Fruit fly (Drosophila melanogaster) whole organism, embryonic: ENCODE results near the gene CG13659.

Experiments used
- Bdp1 ChIP-seq: fragments of 200-800 bp; sonication (Bioruptor generic); optimal IDR thresholded peaks from 3 replicates; lab custom pipeline; 2016; ENCODE audit warnings: missing biosample characterization, missing genetic modification characterization
- Bteb2 ChIP-seq: fragments of 200-800 bp; sonication (Bioruptor generic); optimal IDR thresholded peaks from 2 replicates; lab custom pipeline; 2016; ENCODE audit warnings: missing biosample characterization, missing genetic modification characterization
- CG10267 ChIP-seq: fragments of 200-800 bp; sonication (Bioruptor generic); optimal IDR thresholded peaks from 2 replicates; lab custom pipeline; 2018; ENCODE audit warnings: missing biosample characterization, mild to moderate bottlenecking, missing genetic modification characterization, moderate library complexity
- CG10274 ChIP-seq: fragments of 200-800 bp; sonication (Bioruptor generic); optimal IDR thresholded peaks from 3 replicates; lab custom pipeline; 2017; ENCODE audit warnings: missing biosample characterization, mild to moderate bottlenecking, missing genetic modification characterization
- CG10431 ChIP-seq: fragments of 200-800 bp; sonication (Bioruptor generic); optimal IDR thresholded peaks from 3 replicates; lab custom pipeline; 2018; ENCODE audit warnings: missing biosample characterization, mild to moderate bottlenecking, missing genetic modification characterization
- CG11723 ChIP-seq: fragments of 200-800 bp; sonication (Bioruptor generic); optimal IDR thresholded peaks from 2 replicates; lab custom pipeline; 2017; ENCODE audit warnings: missing biosample characterization, mild to moderate bottlenecking, missing genetic modification characterization
- CG12219 ChIP-seq: fragments of 200-800 bp; sonication (Bioruptor generic); optimal IDR thresholded peaks from 3 replicates; lab custom pipeline; 2018; ENCODE audit warnings: missing biosample characterization, mild to moderate bottlenecking, missing genetic modification characterization
- CG12659 ChIP-seq: fragments of 200-800 bp; sonication (Bioruptor generic); optimal IDR thresholded peaks from 3 replicates; lab custom pipeline; 2017; ENCODE audit warnings: mild to moderate bottlenecking, missing biosample characterization, missing genetic modification reagents, missing genetic modification characterization
- CG12942 ChIP-seq: fragments of 200-800 bp; sonication (Bioruptor generic); optimal IDR thresholded peaks from 3 replicates; lab custom pipeline; 2016; ENCODE audit warnings: missing biosample characterization, missing genetic modification characterization
- CG14050 ChIP-seq: fragments of 200-800 bp; sonication (Bioruptor generic); IDR thresholded peaks from 3 replicates; pipeline ENCODE4 v1.3.6; 2022; ENCODE audit warnings: missing biosample characterization, missing genetic modification characterization
- CG17568 ChIP-seq: fragments of 200-800 bp; sonication (Bioruptor generic); optimal IDR thresholded peaks from 2 replicates; lab custom pipeline; 2018; ENCODE audit warnings: missing biosample characterization, mild to moderate bottlenecking, missing genetic modification characterization, moderate library complexity
- CG18011 ChIP-seq: fragments of 200-800 bp; sonication (Bioruptor generic); optimal IDR thresholded peaks from 2 replicates; lab custom pipeline; 2017; ENCODE audit warnings: missing biosample characterization, missing genetic modification characterization, mild to moderate bottlenecking, moderate library complexity, missing genotype
- CG18262 ChIP-seq: fragments of 200-800 bp; optimal IDR thresholded peaks from 3 replicates; lab custom pipeline; 2019; ENCODE audit warnings: missing biosample characterization, mild to moderate bottlenecking, missing genetic modification characterization, moderate library complexity
- CG18599 ChIP-seq: fragments of 200-800 bp; sonication (Bioruptor generic); optimal IDR thresholded peaks from 3 replicates; lab custom pipeline; 2017; ENCODE audit warnings: missing biosample characterization, missing genetic modification characterization, mild to moderate bottlenecking, moderate library complexity, missing genetic modification reagents
- CG18619 ChIP-seq: fragments of 200-800 bp; sonication (Bioruptor generic); optimal IDR thresholded peaks from 3 replicates; lab custom pipeline; 2017; ENCODE audit warnings: missing biosample characterization, mild to moderate bottlenecking, missing genetic modification characterization
- CG2199 ChIP-seq: fragments of 200-800 bp; sonication (Bioruptor generic); IDR thresholded peaks from 3 replicates; pipeline ENCODE4 v1.3.6; 2022; ENCODE audit warnings: missing biosample characterization, missing genetic modification characterization
- CG2712 ChIP-seq: fragments of 200-800 bp; optimal IDR thresholded peaks from 3 replicates; lab custom pipeline; 2019; ENCODE audit warnings: missing biosample characterization, mild to moderate bottlenecking, missing genetic modification characterization, moderate library complexity
- CG3407 ChIP-seq: fragments of 200-800 bp; sonication (Bioruptor generic); optimal IDR thresholded peaks from 2 replicates; lab custom pipeline; 2018; ENCODE audit warnings: missing biosample characterization, mild to moderate bottlenecking, missing genetic modification characterization
- CG4360 ChIP-seq: fragments of 200-800 bp; sonication (Bioruptor generic); IDR thresholded peaks from 2 replicates; pipeline ENCODE4 v1.3.6; 2022; ENCODE audit warnings: missing biosample characterization, missing genetic modification characterization
- CG4707 ChIP-seq: fragments of 200-800 bp; sonication (Bioruptor generic); optimal IDR thresholded peaks from 2 replicates; lab custom pipeline; 2018; ENCODE audit warnings: missing biosample characterization, mild to moderate bottlenecking, missing genetic modification characterization, moderate library complexity
- CG7963 ChIP-seq: fragments of 200-800 bp; sonication (Bioruptor generic); IDR thresholded peaks from 3 replicates; pipeline ENCODE4 v1.3.6; 2022; ENCODE audit warnings: missing biosample characterization, missing genetic modification characterization; ENCODE audit not compliant: partially characterized antibody
- D ChIP-seq, 2 experiments: fragments of 200-800 bp in 1 of 2; fragments of >200 bp in 1 of 2; sonication (Bioruptor generic) in 1 of 2; optimal IDR thresholded peaks; 2 replicates in 1 of 2; 3 replicates in 1 of 2; lab custom pipeline; 2017; ENCODE audit warnings: mild to moderate bottlenecking in 1 of 2, missing biosample characterization in 1 of 2, missing genetic modification characterization in 1 of 2, missing genetic modification reagents in 1 of 2
- Deaf1 ChIP-seq: fragments of 200-800 bp; optimal IDR thresholded peaks from 3 replicates; lab custom pipeline; 2019; ENCODE audit warnings: missing biosample characterization, mild to moderate bottlenecking, missing genetic modification characterization, moderate library complexity
- Fer1 ChIP-seq: fragments of 200-800 bp; sonication (Bioruptor generic); optimal IDR thresholded peaks from 2 replicates; lab custom pipeline; 2017; ENCODE audit warnings: missing biosample characterization, mild to moderate bottlenecking, missing genetic modification characterization
- H2.0 ChIP-seq: fragments of 200-800 bp; sonication (Bioruptor generic); IDR thresholded peaks from 2 replicates; pipeline ENCODE4 v1.3.6; 2022; ENCODE audit warnings: missing biosample characterization, missing genetic modification characterization
- Lim3 ChIP-seq: fragments of 200-800 bp; sonication (Bioruptor generic); IDR thresholded peaks from 2 replicates; pipeline ENCODE4 v1.3.6; 2022; ENCODE audit warnings: missing biosample characterization, missing genetic modification characterization
- Optix ChIP-seq: fragments of 200-800 bp; sonication (Bioruptor generic); IDR thresholded peaks from 3 replicates; pipeline ENCODE4 v1.3.6; 2022; ENCODE audit warnings: missing biosample characterization, missing genetic modification characterization
- Vsx1 ChIP-seq: fragments of 200-800 bp; sonication (Bioruptor generic); optimal IDR thresholded peaks from 2 replicates; lab custom pipeline; 2017; ENCODE audit warnings: missing biosample characterization, mild to moderate bottlenecking, missing genetic modification characterization, missing genetic modification reagents
- Xbp1 ChIP-seq: fragments of 200-800 bp; sonication (Bioruptor generic); optimal IDR thresholded peaks from 3 replicates; lab custom pipeline; 2016; ENCODE audit warnings: missing biosample characterization, mild to moderate bottlenecking, missing genetic modification characterization
- ash1 ChIP-seq: fragments of 200-800 bp; sonication (Bioruptor generic); optimal IDR thresholded peaks from 2 replicates; lab custom pipeline; 2018; ENCODE audit warnings: missing biosample characterization, mild to moderate bottlenecking, missing genetic modification characterization
- bbx ChIP-seq: fragments of 200-800 bp; sonication (Bioruptor generic); IDR thresholded peaks from 2 replicates; pipeline ENCODE4 v1.3.6; 2022; ENCODE audit warnings: missing biosample characterization, missing genetic modification characterization; ENCODE audit not compliant: partially characterized antibody
- crc ChIP-seq: fragments of 200-800 bp; sonication (Bioruptor generic); optimal IDR thresholded peaks from 2 replicates; lab custom pipeline; 2016; ENCODE audit warnings: missing biosample characterization, missing genetic modification characterization
- crol ChIP-seq: fragments of 200-800 bp; sonication (Bioruptor generic); IDR thresholded peaks from 2 replicates; pipeline ENCODE4 v1.3.6; 2022; ENCODE audit warnings: missing biosample characterization, missing genetic modification characterization
- ems ChIP-seq: fragments of 200-800 bp; sonication (Bioruptor generic); optimal IDR thresholded peaks from 3 replicates; lab custom pipeline; 2016; ENCODE audit warnings: missing biosample characterization, missing genetic modification characterization
- gce ChIP-seq: fragments of 200-800 bp; sonication (Bioruptor generic); IDR thresholded peaks from 3 replicates; pipeline ENCODE4 v1.3.6; 2022; ENCODE audit warnings: missing biosample characterization, missing genetic modification characterization
- gem ChIP-seq: fragments of 200-800 bp; sonication (Bioruptor generic); optimal IDR thresholded peaks from 2 replicates; lab custom pipeline; 2019; ENCODE audit warnings: missing biosample characterization, mild to moderate bottlenecking, missing genetic modification characterization, moderate library complexity
- her ChIP-seq: fragments of 200-800 bp; sonication (Bioruptor generic); optimal IDR thresholded peaks from 2 replicates; lab custom pipeline; 2016; ENCODE audit warnings: missing biosample characterization, missing genetic modification characterization
- jing ChIP-seq: fragments of 200-800 bp; sonication (Bioruptor generic); optimal IDR thresholded peaks from 2 replicates; lab custom pipeline; 2018; ENCODE audit warnings: missing biosample characterization, mild to moderate bottlenecking, missing genetic modification characterization
- lmd ChIP-seq: fragments of 200-800 bp; sonication (Bioruptor generic); IDR thresholded peaks from 2 replicates; pipeline ENCODE4 v1.3.6; 2022; ENCODE audit warnings: missing biosample characterization, missing genetic modification characterization
- lov ChIP-seq, 2 experiments: fragments of 200-800 bp in 1 of 2; fragments of >200 bp in 1 of 2; sonication (Bioruptor generic) in 1 of 2; IDR thresholded peaks in 1 of 2; optimal IDR thresholded peaks in 1 of 2; 2 replicates in 1 of 2; 3 replicates in 1 of 2; pipeline versions ENCODE4 v1.3.6 to Lab custom; 2017 to 2022; ENCODE audit warnings: missing biosample characterization in 1 of 2, missing genetic modification characterization in 1 of 2
- nerfin-1 ChIP-seq: fragments of 200-800 bp; sonication (Bioruptor generic); optimal IDR thresholded peaks from 3 replicates; lab custom pipeline; 2019; ENCODE audit warnings: missing biosample characterization, mild to moderate bottlenecking, missing genetic modification characterization, moderate library complexity
- nom ChIP-seq: fragments of 200-800 bp; sonication (Bioruptor generic); optimal IDR thresholded peaks from 2 replicates; lab custom pipeline; 2017; ENCODE audit warnings: missing biosample characterization, missing genetic modification characterization, mild to moderate bottlenecking, moderate library complexity, missing genetic modification reagents
- p53 ChIP-seq: fragments of 200-800 bp; sonication (Bioruptor generic); optimal IDR thresholded peaks from 2 replicates; lab custom pipeline; 2016; ENCODE audit warnings: missing biosample characterization, missing genetic modification characterization
- pfk ChIP-seq: fragments of 200-800 bp; sonication (Bioruptor generic); optimal IDR thresholded peaks from 2 replicates; lab custom pipeline; 2018; ENCODE audit warnings: missing biosample characterization, mild to moderate bottlenecking, missing genetic modification characterization, moderate library complexity
- pros ChIP-seq: fragments of 200-800 bp; sonication (Bioruptor generic); optimal IDR thresholded peaks from 3 replicates; lab custom pipeline; 2019; ENCODE audit warnings: missing biosample characterization, mild to moderate bottlenecking, missing genetic modification characterization, moderate library complexity
- salm ChIP-seq: fragments of 200-800 bp; sonication (Bioruptor generic); optimal IDR thresholded peaks from 2 replicates; lab custom pipeline; 2018; ENCODE audit warnings: missing biosample characterization, mild to moderate bottlenecking, missing genetic modification characterization
- seq ChIP-seq: fragments of 200-800 bp; sonication (Bioruptor generic); IDR thresholded peaks from 2 replicates; pipeline ENCODE4 v1.3.6; 2022; ENCODE audit warnings: missing biosample characterization, missing genetic modification characterization
- tup ChIP-seq: fragments of 200-800 bp; sonication (Bioruptor generic); optimal IDR thresholded peaks from 2 replicates; lab custom pipeline; 2016; ENCODE audit warnings: missing biosample characterization, mild to moderate bottlenecking, missing genetic modification characterization, moderate library complexity
- yki ChIP-seq: fragments of >200 bp; optimal IDR thresholded peaks from 3 replicates; lab custom pipeline; 2018
- z ChIP-seq: fragments of 200-800 bp; sonication (Bioruptor generic); IDR thresholded peaks from 3 replicates; pipeline ENCODE4 v1.3.6; 2022; ENCODE audit warnings: missing biosample characterization, missing genetic modification characterization

The CG13659 gene

DNA sequence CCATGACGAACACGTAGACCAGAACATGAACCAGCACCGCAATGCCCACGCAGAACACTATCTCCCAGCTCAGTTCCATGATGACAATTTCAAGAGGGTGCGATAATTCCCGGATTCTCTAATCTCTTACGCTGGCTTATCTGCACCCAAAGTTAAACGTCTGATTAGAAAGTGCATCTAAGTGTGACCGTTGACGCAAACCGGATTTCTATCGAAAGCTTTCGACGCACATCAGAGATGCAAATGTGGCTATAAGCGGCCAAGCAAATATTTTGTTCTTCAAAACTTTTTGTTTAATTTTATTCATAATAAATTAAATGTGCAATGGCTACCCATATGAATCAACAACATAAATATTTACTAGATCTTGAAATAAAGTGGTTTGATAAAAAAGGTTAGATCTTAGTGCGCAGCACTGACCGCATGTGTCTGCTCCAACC, 38.3 kb upstream of the CG13659 start, which contains the start of the genes Kdsr and CG11858 (continued):
- TF ChIP-seq Fer1 (GFP tag; lab: Kevin White, UChicago) (peak; percentile 77), CG4360 (GFP tag; lab: Robert Waterston, UW) (no peak), CG12942 (GFP tag; lab: Kevin White, UChicago) (peak; percentile 49), bbx (GFP tag; lab: Robert Waterston, UW) (no peak), CG7963 (no peak), gem (no peak), Bdp1 (GFP tag; lab: Kevin White, UChicago) (peak; percentile 27), gce (GFP tag; lab: Robert Waterston, UW) (no peak), jing (GFP tag; lab: Kevin White, UChicago) (no peak), CG2199 (GFP tag; lab: Robert Waterston, UW) (no peak), CG17568 (GFP tag; lab: Kevin White, UChicago) (no peak), z (GFP tag; lab: Robert Waterston, UW) (0 out of 3 replicates have a peak, but pooled peaks have one; percentile 29), her (peak; percentile 30), lov (optimal IDR thresholded peaks at IDR 0.05; lab: Kevin White, UChicago) (no peak), lov (GFP tag; IDR thresholded peaks at IDR 0.05; lab: Robert Waterston, UW) (0 out of 3 replicates have a peak, but pooled peaks have one; percentile 63), tup (GFP tag; lab: Kevin White, UChicago) (peak; percentile 9), p53 (GFP tag; lab: Kevin White, UChicago) (no peak), Bteb2 (peak; percentile 68), ash1 (GFP tag; lab: Kevin White, UChicago) (no peak), CG3407 (GFP tag; lab: Kevin White, UChicago) (no peak), ems (GFP tag; lab: Kevin White, UChicago) (peak; percentile 19), nerfin-1 (tag; lab: Kevin White, UChicago) (peak; percentile 28), crol (GFP tag; lab: Robert Waterston, UW) (no peak), CG10431 (GFP tag; lab: Kevin White, UChicago) (no peak), Xbp1 (GFP tag; lab: Kevin White, UChicago) (peak; percentile 75), CG12659 (GFP tag; lab: Kevin White, UChicago) (peak; percentile 66), CG18011 (GFP tag; lab: Kevin White, UChicago) (peak; percentile 37), CG18619 (peak; percentile 25), lmd (GFP tag; lab: Robert Waterston, UW) (peak; percentile 64), CG18262 (tag; lab: Kevin White, UChicago) (peak; percentile 62), crc (GFP tag; lab: Kevin White, UChicago) (no peak), CG10274 (GFP tag; lab: Kevin White, UChicago) (no peak), yki (lab: Kevin White, UChicago) (no peak), pros (GFP tag; lab: Kevin White, UChicago) (no peak), CG12219 (GFP tag; lab: Kevin White, UChicago) (no peak), Deaf1 (tag; lab: Kevin White, UChicago) (no peak), Lim3 (GFP tag; lab: Robert Waterston, UW) (no peak), CG11723 (GFP tag; lab: Kevin White, UChicago) (no peak), CG2712 (tag; lab: Kevin White, UChicago) (peak; percentile 82), CG14050 (GFP tag; lab: Robert Waterston, UW) (peak; percentile 52), Optix (GFP tag; lab: Robert Waterston, UW) (no peak), salm (tag; lab: Kevin White, UChicago) (no peak), H2.0 (GFP tag; lab: Robert Waterston, UW) (peak; percentile 60; the same call in 1 of the 2 replicates), CG18599 (GFP tag; lab: Kevin White, UChicago) (no peak), seq (GFP tag; lab: Robert Waterston, UW) (peak; percentile 55; the same call in 1 of the 2 replicates), CG10267 (tag; lab: Kevin White, UChicago) (peak; percentile 63), pfk (GFP tag; lab: Kevin White, UChicago) (no peak), D (optimal IDR thresholded peaks at IDR 0.05; lab: Kevin White, UChicago) (no peak), D (GFP tag; optimal IDR thresholded peaks at IDR 0.05; lab: Kevin White, UChicago) (no peak), nom (GFP tag; lab: Kevin White, UChicago) (no peak), CG4707 (GFP tag; lab: Kevin White, UChicago) (no peak), Vsx1 (no peak)
